Worm (Caenorhabditis elegans) whole organism, L1 larva: ENCODE data around the gene F48E8.8.

Experiments used
- nhr-84 ChIP-seq: sonication (generic microtip); optimal IDR thresholded peaks from 2 replicates; lab custom pipeline; 2017; ENCODE audit warnings: missing biosample characterization, missing genetic modification characterization
- snpc-4 ChIP-seq: fragments of 150-350 bp; optimal IDR thresholded peaks from 2 replicates; lab custom pipeline; 2014; ENCODE audit warnings: missing biosample characterization, missing genetic modification characterization

DNA sequence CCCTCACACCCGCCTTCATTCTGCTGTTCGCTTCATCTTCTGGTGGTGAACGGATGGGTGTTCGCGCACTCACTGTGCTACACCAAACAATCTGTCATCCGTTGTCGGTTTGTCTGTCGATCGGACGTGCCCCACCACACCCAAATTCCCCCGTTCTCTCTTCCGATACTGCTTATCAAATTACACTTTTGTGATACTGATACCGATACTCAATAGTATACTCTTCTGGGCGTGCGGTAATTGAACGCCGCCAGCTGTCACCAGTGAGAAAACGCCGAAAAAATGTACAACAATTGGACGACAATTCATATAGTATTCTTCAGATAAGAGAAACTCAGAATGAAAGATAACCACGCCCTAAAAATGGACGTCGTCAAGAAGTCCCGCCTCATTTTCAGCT lies 11.5 kb downstream of the F48E8.8 start:
- TF ChIP-seq snpc-4 (no peak), nhr-84 (no peak)
